Worm (Caenorhabditis elegans) whole organism, L3 larva: ENCODE measurements around the gene C29F5.8.

ENCODE experiments used
- ama-1 ChIP-seq: fragments of 150-350 bp; optimal IDR thresholded peaks from 2 replicates; lab custom pipeline; 2018
- daf-12 ChIP-seq: fragments of 150-350 bp; optimal IDR thresholded peaks from 2 replicates; lab custom pipeline; 2014; ENCODE audit warnings: missing biosample characterization, missing genetic modification reagents, missing genetic modification characterization
- elt-2 ChIP-seq: sonication (generic microtip); optimal IDR thresholded peaks from 2 replicates; lab custom pipeline; 2016; ENCODE audit warnings: missing genetic modification reagents, mild to moderate bottlenecking, missing genetic modification characterization, missing compliant biosample characterization
- jun-1 ChIP-seq: fragments of 150-350 bp; optimal IDR thresholded peaks from 2 replicates; lab custom pipeline; 2014; ENCODE audit warnings: missing biosample characterization, missing genetic modification reagents, missing genetic modification characterization
- nhr-237 ChIP-seq: fragments of 150-350 bp; optimal IDR thresholded peaks from 2 replicates; lab custom pipeline; 2014; ENCODE audit warnings: missing biosample characterization, missing genetic modification characterization
- nhr-76 ChIP-seq: fragments of 150-350 bp; sonication (generic microtip); optimal IDR thresholded peaks from 5 replicates; lab custom pipeline; 2014; ENCODE audit warnings: missing biosample characterization, missing genetic modification characterization
- pha-4 ChIP-seq: fragments of 150-350 bp; optimal IDR thresholded peaks from 2 replicates; lab custom pipeline; 2014; ENCODE audit warnings: missing biosample characterization, missing genetic modification reagents, missing genetic modification characterization
- pqm-1 ChIP-seq: fragments of 150-350 bp; optimal IDR thresholded peaks from 2 replicates; lab custom pipeline; 2017; ENCODE audit warnings: missing biosample characterization, missing genetic modification characterization, inconsistent platforms
- tbx-2 ChIP-seq: sonication (generic microtip); optimal IDR thresholded peaks from 2 replicates; lab custom pipeline; 2016; ENCODE audit warnings: mild to moderate bottlenecking, missing genetic modification characterization, missing compliant biosample characterization

DNA sequence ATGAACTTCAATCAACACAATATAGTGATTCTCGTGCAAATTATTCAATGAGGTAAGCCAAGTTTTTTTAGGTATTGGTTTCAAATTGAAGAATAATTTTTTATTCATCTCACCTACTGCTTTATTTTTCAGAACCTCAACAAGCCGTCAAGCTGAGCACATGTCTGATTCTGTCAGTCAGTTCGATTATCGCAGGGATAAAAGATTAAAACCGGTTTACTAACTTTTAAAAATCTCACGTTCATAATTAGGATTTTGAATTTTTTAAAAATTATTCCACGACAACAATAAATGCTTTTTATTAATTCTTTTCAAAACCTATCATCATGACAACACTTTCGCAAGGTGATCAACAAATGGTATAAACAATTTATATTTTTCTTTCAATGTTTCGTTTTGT lies 44.0 kb upstream of the C29F5.8 start, which contains the start of gene F13H8.12:
- no peak for TF ChIP-seq elt-2 (tag; lab: Kevin White, UChicago)
- TF ChIP-seq daf-12 (tag; lab: Kevin White, UChicago), result no peak
- TF ChIP-seq pqm-1, result no peak
- TF ChIP-seq nhr-76 (tag; lab: Kevin White, UChicago), result no peak
- TF ChIP-seq ama-1 (lab: Kevin White, UChicago), result no peak
- TF ChIP-seq tbx-2 (tag; lab: Kevin White, UChicago), result no peak
- TF ChIP-seq jun-1, result no peak
- no peak for TF ChIP-seq nhr-237 (tag; lab: Kevin White, UChicago)
- no peak for TF ChIP-seq pha-4 (tag; lab: Kevin White, UChicago)
